Worm (Caenorhabditis elegans): ENCODE results near the gene C42D8.1.

- no peak for TF ChIP-seq tbx-37 (GFP tag; conservative IDR thresholded peaks at IDR 0.05)
- TF ChIP-seq hmbx-1 (tag; optimal IDR thresholded peaks at IDR 0.05): no peak
Observed at ce11 chrX:5116816-5117459, 7.6 kb downstream of the C42D8.1 start, which contains the start of gene apl-1.
